Fruit fly (Drosophila melanogaster) whole organism, embryonic: ENCODE results near the gene Inx3.
A peak's percentile ranks its signal among the peaks of the same experiment; 100 is the strongest.

Experiments used
- Bdp1 ChIP-seq: fragments of 200-800 bp; sonication (Bioruptor generic); optimal IDR thresholded peaks from 3 replicates; lab custom pipeline; 2016; ENCODE audit warnings: missing biosample characterization, missing genetic modification characterization
- CG10462 ChIP-seq: fragments of 200-800 bp; sonication (Bioruptor generic); optimal IDR thresholded peaks from 2 replicates; lab custom pipeline; 2016; ENCODE audit warnings: missing biosample characterization, missing genetic modification characterization
- CG11456 ChIP-seq: fragments of 200-800 bp; sonication (Bioruptor generic); IDR thresholded peaks from 3 replicates; pipeline ENCODE4 v1.3.6; 2022; ENCODE audit warnings: missing biosample characterization, missing genetic modification characterization
- CG11560 ChIP-seq: fragments of 200-800 bp; sonication (Bioruptor generic); IDR thresholded peaks from 3 replicates; pipeline ENCODE4 v1.3.6; 2022; ENCODE audit warnings: missing biosample characterization, missing genetic modification characterization
- CG11696 ChIP-seq: fragments of 200-800 bp; sonication (Bioruptor generic); IDR thresholded peaks from 2 replicates; pipeline ENCODE4 v1.3.6; 2022; ENCODE audit warnings: missing biosample characterization, missing genetic modification characterization
- CG12219 ChIP-seq: fragments of 200-800 bp; sonication (Bioruptor generic); optimal IDR thresholded peaks from 3 replicates; lab custom pipeline; 2018; ENCODE audit warnings: missing biosample characterization, mild to moderate bottlenecking, missing genetic modification characterization
- CG15269 ChIP-seq: fragments of 200-800 bp; sonication (Bioruptor generic); optimal IDR thresholded peaks from 2 replicates; lab custom pipeline; 2018; ENCODE audit warnings: missing biosample characterization, mild to moderate bottlenecking, missing genetic modification characterization, moderate library complexity
- CG15601 ChIP-seq: fragments of 200-800 bp; sonication (Bioruptor generic); optimal IDR thresholded peaks from 3 replicates; lab custom pipeline; 2019; ENCODE audit warnings: missing biosample characterization, mild to moderate bottlenecking, missing genetic modification characterization, moderate library complexity
- CG18619 ChIP-seq: fragments of 200-800 bp; sonication (Bioruptor generic); optimal IDR thresholded peaks from 3 replicates; lab custom pipeline; 2017; ENCODE audit warnings: missing biosample characterization, mild to moderate bottlenecking, missing genetic modification characterization
- CG2116 ChIP-seq: fragments of 200-800 bp; sonication (Bioruptor generic); optimal IDR thresholded peaks from 3 replicates; lab custom pipeline; 2018; ENCODE audit warnings: missing biosample characterization, mild to moderate bottlenecking, missing genetic modification characterization
- CG2120 ChIP-seq: fragments of 200-800 bp; sonication (Bioruptor generic); optimal IDR thresholded peaks from 3 replicates; lab custom pipeline; 2016; ENCODE audit warnings: missing biosample characterization, missing genetic modification characterization
- CG32767 ChIP-seq: fragments of 200-800 bp; sonication (Bioruptor generic); IDR thresholded peaks from 2 replicates; pipeline ENCODE4 v1.3.6; 2022; ENCODE audit warnings: missing biosample characterization, missing genetic modification characterization
- CG3838 ChIP-seq: fragments of 200-800 bp; sonication (Bioruptor generic); optimal IDR thresholded peaks from 3 replicates; lab custom pipeline; 2016; ENCODE audit warnings: missing biosample characterization, missing genetic modification characterization
- CG3847 ChIP-seq: fragments of 200-800 bp; sonication (Bioruptor generic); IDR thresholded peaks from 2 replicates; pipeline ENCODE4 v1.3.6; 2022; ENCODE audit warnings: missing biosample characterization, missing genetic modification characterization
- CG5953 ChIP-seq: fragments of 200-800 bp; sonication (Bioruptor generic); IDR thresholded peaks from 2 replicates; pipeline ENCODE4 v1.3.6; 2022; ENCODE audit warnings: missing biosample characterization, missing genetic modification characterization
- CG6254 ChIP-seq: fragments of 200-800 bp; sonication (Bioruptor generic); optimal IDR thresholded peaks from 3 replicates; lab custom pipeline; 2017; ENCODE audit warnings: mild to moderate bottlenecking, missing biosample characterization, missing genetic modification reagents, missing genetic modification characterization
- CG7839 ChIP-seq: fragments of 200-800 bp; sonication (Bioruptor generic); optimal IDR thresholded peaks from 3 replicates; lab custom pipeline; 2018; ENCODE audit warnings: missing biosample characterization, mild to moderate bottlenecking, missing genetic modification characterization, moderate library complexity
- CG7987 ChIP-seq: fragments of 200-800 bp; sonication (Bioruptor generic); optimal IDR thresholded peaks from 2 replicates; lab custom pipeline; 2018; ENCODE audit warnings: missing biosample characterization, mild to moderate bottlenecking, missing genetic modification characterization, moderate library complexity
- CG9437 ChIP-seq: fragments of 200-800 bp; sonication (Bioruptor generic); optimal IDR thresholded peaks from 2 replicates; lab custom pipeline; 2018; ENCODE audit warnings: missing biosample characterization, mild to moderate bottlenecking, missing genetic modification characterization
- CG9797 ChIP-seq: fragments of 200-800 bp; sonication (Bioruptor generic); optimal IDR thresholded peaks from 3 replicates; lab custom pipeline; 2018; ENCODE audit warnings: missing biosample characterization, mild to moderate bottlenecking, missing genetic modification characterization
- CG9932 ChIP-seq: fragments of 200-800 bp; sonication (Bioruptor generic); IDR thresholded peaks from 2 replicates; pipeline ENCODE4 v1.3.6; 2022; ENCODE audit warnings: missing biosample characterization, missing genetic modification characterization
- CkIIα-i1 ChIP-seq: fragments of 200-800 bp; sonication (Bioruptor generic); IDR thresholded peaks from 2 replicates; pipeline ENCODE4 v1.3.6; 2022; ENCODE audit warnings: missing biosample characterization, missing genetic modification characterization
- CrebB ChIP-seq: fragments of 200-800 bp; sonication (Bioruptor generic); optimal IDR thresholded peaks from 3 replicates; lab custom pipeline; 2018; ENCODE audit warnings: missing biosample characterization, mild to moderate bottlenecking, missing genetic modification characterization
- D19A ChIP-seq: fragments of 200-800 bp; optimal IDR thresholded peaks from 3 replicates; lab custom pipeline; 2019; ENCODE audit warnings: missing biosample characterization, mild to moderate bottlenecking, missing genetic modification characterization, moderate library complexity
- Dek ChIP-seq: fragments of 200-800 bp; sonication (Bioruptor generic); optimal IDR thresholded peaks from 3 replicates; lab custom pipeline; 2019; ENCODE audit warnings: missing biosample characterization, mild to moderate bottlenecking, missing genetic modification characterization, moderate library complexity
- E2f1 ChIP-seq: fragments of 200-800 bp; sonication (Bioruptor generic); IDR thresholded peaks from 2 replicates; pipeline ENCODE4 v1.3.6; 2022; ENCODE audit warnings: missing biosample characterization, missing genetic modification characterization
- Hmr ChIP-seq: fragments of 200-800 bp; sonication (Bioruptor generic); optimal IDR thresholded peaks from 3 replicates; lab custom pipeline; 2017; ENCODE audit warnings: mild to moderate bottlenecking, missing biosample characterization, missing genetic modification reagents, missing genetic modification characterization
- Hr51 ChIP-seq, 2 experiments: fragments of 200-800 bp; sonication (Bioruptor generic); optimal IDR thresholded peaks; 2 replicates in 1 of 2; 3 replicates in 1 of 2; lab custom pipeline; 2016 to 2018; ENCODE audit warnings: missing biosample characterization in 2 of 2, missing genetic modification characterization in 2 of 2, mild to moderate bottlenecking in 1 of 2, moderate library complexity in 1 of 2
- Sox102F ChIP-seq: fragments of 200-800 bp; sonication (Bioruptor generic); optimal IDR thresholded peaks from 2 replicates; lab custom pipeline; 2018; ENCODE audit warnings: missing biosample characterization, mild to moderate bottlenecking, missing genetic modification characterization, moderate library complexity
- Usf ChIP-seq: fragments of 200-800 bp; sonication (Bioruptor generic); optimal IDR thresholded peaks from 2 replicates; lab custom pipeline; 2017; ENCODE audit warnings: missing genotype, missing biosample characterization, missing genetic modification characterization
- Xrp1 ChIP-seq: fragments of 200-800 bp; sonication (Bioruptor generic); IDR thresholded peaks from 2 replicates; pipeline ENCODE4 v1.3.6; 2022; ENCODE audit warnings: missing biosample characterization, missing genetic modification characterization
- abd-A ChIP-seq: fragments of 200-800 bp; sonication (Bioruptor generic); optimal IDR thresholded peaks from 3 replicates; lab custom pipeline; 2019; ENCODE audit warnings: missing biosample characterization, mild to moderate bottlenecking, missing genetic modification characterization, moderate library complexity
- ash1 ChIP-seq: fragments of 200-800 bp; sonication (Bioruptor generic); optimal IDR thresholded peaks from 2 replicates; lab custom pipeline; 2018; ENCODE audit warnings: missing biosample characterization, mild to moderate bottlenecking, missing genetic modification characterization
- az2 ChIP-seq: fragments of 200-800 bp; sonication (Bioruptor generic); optimal IDR thresholded peaks from 3 replicates; lab custom pipeline; 2016; ENCODE audit warnings: missing biosample characterization, missing genetic modification characterization
- bowl ChIP-seq: fragments of 200-800 bp; sonication (Bioruptor generic); IDR thresholded peaks from 2 replicates; pipeline ENCODE4 v1.3.6; 2022; ENCODE audit warnings: missing biosample characterization, missing genetic modification characterization
- bsh ChIP-seq, 2 experiments: fragments of 200-800 bp; sonication (Bioruptor generic); optimal IDR thresholded peaks; 2 replicates each; lab custom pipeline; 2017 to 2018; ENCODE audit warnings: mild to moderate bottlenecking in 2 of 2, missing biosample characterization in 2 of 2, missing genetic modification characterization in 2 of 2, moderate library complexity in 1 of 2
- chinmo ChIP-seq: fragments of 200-800 bp; sonication (Bioruptor generic); IDR thresholded peaks from 4 replicates; pipeline ENCODE4 v1.3.6; 2022; ENCODE audit warnings: missing biosample characterization, missing genetic modification characterization; ENCODE audit not compliant: partially characterized antibody
- crp ChIP-seq, 2 experiments: fragments of 200-800 bp; sonication (Bioruptor generic); optimal IDR thresholded peaks; 2 replicates in 1 of 2; 3 replicates in 1 of 2; lab custom pipeline; 2017; ENCODE audit warnings: missing biosample characterization in 2 of 2, missing genetic modification characterization in 2 of 2, mild to moderate bottlenecking in 1 of 2, moderate library complexity in 1 of 2
- dati ChIP-seq: fragments of 200-800 bp; sonication (Bioruptor generic); IDR thresholded peaks from 2 replicates; pipeline ENCODE4 v1.3.6; 2022; ENCODE audit warnings: missing biosample characterization, missing genetic modification characterization
- dm ChIP-seq: fragments of 200-800 bp; sonication (Bioruptor generic); optimal IDR thresholded peaks from 3 replicates; lab custom pipeline; 2016; ENCODE audit warnings: missing biosample characterization, missing genetic modification characterization
- exex ChIP-seq: fragments of 200-800 bp; sonication (Bioruptor generic); optimal IDR thresholded peaks from 4 replicates; lab custom pipeline; 2018; ENCODE audit warnings: missing biosample characterization, mild to moderate bottlenecking, missing genetic modification characterization, moderate library complexity
- gce ChIP-seq: fragments of 200-800 bp; sonication (Bioruptor generic); IDR thresholded peaks from 3 replicates; pipeline ENCODE4 v1.3.6; 2022; ENCODE audit warnings: missing biosample characterization, missing genetic modification characterization
- gsb ChIP-seq: fragments of 200-800 bp; sonication (Bioruptor generic); IDR thresholded peaks from 2 replicates; pipeline ENCODE4 v1.3.6; 2022; ENCODE audit warnings: missing biosample characterization, missing genetic modification characterization
- mam ChIP-seq: fragments of 200-800 bp; sonication (Bioruptor generic); optimal IDR thresholded peaks from 3 replicates; lab custom pipeline; 2016; ENCODE audit warnings: missing biosample characterization, missing genetic modification characterization
- nau ChIP-seq: fragments of 200-800 bp; sonication (Bioruptor generic); optimal IDR thresholded peaks from 3 replicates; lab custom pipeline; 2017; ENCODE audit warnings: missing biosample characterization, mild to moderate bottlenecking, missing genetic modification characterization, missing genetic modification reagents
- repo ChIP-seq: fragments of 200-800 bp; sonication (Bioruptor generic); optimal IDR thresholded peaks from 2 replicates; lab custom pipeline; 2016; ENCODE audit warnings: missing biosample characterization, missing genetic modification characterization
- row ChIP-seq: fragments of 200-800 bp; sonication (Bioruptor generic); IDR thresholded peaks from 3 replicates; pipeline ENCODE4 v1.3.6; 2022; ENCODE audit warnings: missing biosample characterization, missing genetic modification characterization
- salm ChIP-seq: fragments of 200-800 bp; sonication (Bioruptor generic); optimal IDR thresholded peaks from 2 replicates; lab custom pipeline; 2018; ENCODE audit warnings: missing biosample characterization, mild to moderate bottlenecking, missing genetic modification characterization
- sisA ChIP-seq: fragments of 200-800 bp; sonication (Bioruptor generic); IDR thresholded peaks from 2 replicates; pipeline ENCODE4 v1.3.6; 2022; ENCODE audit warnings: missing biosample characterization, missing genetic modification characterization

Gene Inx3

dm6 chr3R:28831626-28832267 is 27.6 kb downstream of the Inx3 start, which contains the start of gene WASp (continued):
- TF ChIP-seq CkIIα-i1, result no peak
- TF ChIP-seq dm (GFP tag; lab: Kevin White, UChicago), result peak; percentile 81
- TF ChIP-seq CG10462, result peak; percentile 36
- no peak for TF ChIP-seq CG2120 (GFP tag; lab: Kevin White, UChicago)
- no peak for TF ChIP-seq abd-A (tag; lab: Kevin White, UChicago)
- TF ChIP-seq D19A, result no peak
- no peak; the same call in 2 of the 3 replicates for TF ChIP-seq CG11560 (tag; lab: Robert Waterston, UW)
- TF ChIP-seq mam (GFP tag; lab: Kevin White, UChicago), result peak; percentile 64
- peak; percentile 45; the same call in 1 of the 2 replicates for TF ChIP-seq gsb (GFP tag; lab: Robert Waterston, UW)
- peak; percentile 76 for TF ChIP-seq repo (GFP tag; lab: Kevin White, UChicago)
- TF ChIP-seq chinmo (GFP tag; lab: Robert Waterston, UW), result 0 out of 4 replicates have a peak, but pooled peaks have one; percentile 22
- peak; percentile 46 for TF ChIP-seq CG9437 (GFP tag; lab: Kevin White, UChicago)
- peak; percentile 51 for TF ChIP-seq Sox102F (GFP tag; lab: Kevin White, UChicago)
- TF ChIP-seq CG9932 (GFP tag; lab: Robert Waterston, UW), result peak; percentile 74
- TF ChIP-seq Bdp1 (GFP tag; lab: Kevin White, UChicago), result peak; percentile 44
- TF ChIP-seq nau, result no peak
- TF ChIP-seq CG3847 (GFP tag; lab: Robert Waterston, UW), result peak; percentile 69
- TF ChIP-seq Dek (tag; lab: Kevin White, UChicago), result peak; percentile 72
- peak; percentile 66 for TF ChIP-seq E2f1
- TF ChIP-seq CG2116 (GFP tag; lab: Kevin White, UChicago), result peak; percentile 86
- TF ChIP-seq Usf (GFP tag; lab: Kevin White, UChicago), result peak; percentile 4
- TF ChIP-seq CG11696 (GFP tag; lab: Robert Waterston, UW), result 0 out of 2 replicates have a peak, but pooled peaks have one; percentile 46
- TF ChIP-seq CG9797, result peak; percentile 93
- TF ChIP-seq CG32767 (GFP tag; lab: Robert Waterston, UW), result 0 out of 2 replicates have a peak, but pooled peaks have one; percentile 27
- TF ChIP-seq CG18619 (GFP tag; lab: Kevin White, UChicago), result peak; percentile 72
- 0 out of 3 replicates have a peak, but pooled peaks have one; percentile 52 for TF ChIP-seq gce (GFP tag; lab: Robert Waterston, UW)
- TF ChIP-seq CG11456 (GFP tag; lab: Robert Waterston, UW), result peak; percentile 86
- TF ChIP-seq row, result peak; percentile 75
- 0 out of 2 replicates have a peak, but pooled peaks have one; percentile 29 for TF ChIP-seq dati
- TF ChIP-seq CG15269 (tag; lab: Kevin White, UChicago), result no peak
- peak in 1 of 2 experiments; percentile 71 for TF ChIP-seq Hr51 (GFP tag; optimal IDR thresholded peaks at IDR 0.05; lab: Kevin White, UChicago)
- peak; percentile 51 for TF ChIP-seq ash1 (GFP tag; lab: Kevin White, UChicago)
- TF ChIP-seq CG6254 (GFP tag; lab: Kevin White, UChicago), result no peak
- TF ChIP-seq az2 (GFP tag; lab: Kevin White, UChicago), result peak; percentile 32
- no peak for TF ChIP-seq sisA (GFP tag; lab: Robert Waterston, UW)
- peak; percentile 35 to 53 for TF ChIP-seq bsh (GFP tag; optimal IDR thresholded peaks at IDR 0.05; lab: Kevin White, UChicago)
- 0 out of 2 replicates have a peak, but pooled peaks have one; percentile 22 for TF ChIP-seq CG5953 (GFP tag; lab: Robert Waterston, UW)
- TF ChIP-seq crp (GFP tag; optimal IDR thresholded peaks at IDR 0.05; lab: Kevin White, UChicago), result peak in 1 of 2 experiments; percentile 54
- peak; percentile 61 for TF ChIP-seq CG3838 (GFP tag; lab: Kevin White, UChicago)
- peak; percentile 40; the same call in 1 of the 2 replicates for TF ChIP-seq bowl (GFP tag; lab: Robert Waterston, UW)
- peak; percentile 57 for TF ChIP-seq CG12219
- TF ChIP-seq exex (tag; lab: Kevin White, UChicago), result peak; percentile 7
- TF ChIP-seq salm (tag; lab: Kevin White, UChicago), result peak; percentile 32
- TF ChIP-seq Hmr, result peak; percentile 90
- TF ChIP-seq CG7839 (tag; lab: Kevin White, UChicago), result no peak
- peak; percentile 20; the same call in 1 of the 2 replicates for TF ChIP-seq Xrp1
- TF ChIP-seq CrebB (tag; lab: Kevin White, UChicago), result peak; percentile 62
- TF ChIP-seq CG15601 (tag; lab: Kevin White, UChicago), result no peak
- TF ChIP-seq CG7987 (GFP tag; lab: Kevin White, UChicago), result peak; percentile 86
